Worm (Caenorhabditis elegans) whole organism, L3 larva: ENCODE data around the gene F56D6.18.

Experiments
- R02D3.7 ChIP-seq: fragments of 150-350 bp; optimal IDR thresholded peaks from 2 replicates; lab custom pipeline; 2014; ENCODE audit warnings: missing biosample characterization, missing genetic modification characterization
- ZK546.5 ChIP-seq: sonication (generic microtip); optimal IDR thresholded peaks from 2 replicates; lab custom pipeline; 2017; ENCODE audit warnings: missing biosample characterization, missing genetic modification characterization
- aly-2 ChIP-seq: fragments of 150-350 bp; optimal IDR thresholded peaks from 2 replicates; lab custom pipeline; 2014; ENCODE audit warnings: missing biosample characterization, missing genetic modification characterization
- ceh-16 ChIP-seq: sonication (generic microtip); optimal IDR thresholded peaks from 2 replicates; lab custom pipeline; 2017; ENCODE audit warnings: missing biosample characterization, missing genetic modification characterization
- ceh-28 ChIP-seq: fragments of 150-350 bp; optimal IDR thresholded peaks from 2 replicates; lab custom pipeline; 2014; ENCODE audit warnings: missing biosample characterization, missing genetic modification reagents, missing genetic modification characterization
- daf-12 ChIP-seq: fragments of 150-350 bp; optimal IDR thresholded peaks from 2 replicates; lab custom pipeline; 2014; ENCODE audit warnings: missing biosample characterization, missing genetic modification reagents, missing genetic modification characterization
- egl-27 ChIP-seq: sonication (generic microtip); optimal IDR thresholded peaks from 4 replicates; lab custom pipeline; 2017; ENCODE audit warnings: missing biosample characterization, missing genetic modification reagents, missing genetic modification characterization
- egl-5 ChIP-seq: fragments of 150-350 bp; optimal IDR thresholded peaks from 2 replicates; lab custom pipeline; 2017; ENCODE audit warnings: missing biosample characterization, missing genetic modification reagents, missing genetic modification characterization, inconsistent platforms
- elt-2 ChIP-seq: sonication (generic microtip); optimal IDR thresholded peaks from 2 replicates; lab custom pipeline; 2016; ENCODE audit warnings: missing genetic modification reagents, mild to moderate bottlenecking, missing genetic modification characterization, missing compliant biosample characterization
- eor-1 ChIP-seq, 2 experiments: fragments of 150-350 bp; optimal IDR thresholded peaks; 2 replicates each; lab custom pipeline; 2014 to 2018; ENCODE audit warnings: missing biosample characterization in 2 of 2, missing genetic modification characterization in 2 of 2
- fkh-10 ChIP-seq: sonication (generic microtip); optimal IDR thresholded peaks from 2 replicates; lab custom pipeline; 2017; ENCODE audit warnings: missing biosample characterization, missing genetic modification reagents, missing genetic modification characterization
- fos-1 ChIP-seq: fragments of 150-350 bp; optimal IDR thresholded peaks from 2 replicates; lab custom pipeline; 2014; ENCODE audit warnings: missing biosample characterization, missing genetic modification characterization
- jun-1 ChIP-seq: fragments of 150-350 bp; optimal IDR thresholded peaks from 2 replicates; lab custom pipeline; 2014; ENCODE audit warnings: missing biosample characterization, missing genetic modification reagents, missing genetic modification characterization
- lin-15B ChIP-seq: fragments of 150-350 bp; optimal IDR thresholded peaks from 2 replicates; lab custom pipeline; 2014; ENCODE audit warnings: missing biosample characterization, missing genetic modification characterization
- lin-39 ChIP-seq: fragments of 150-350 bp; optimal IDR thresholded peaks from 2 replicates; lab custom pipeline; 2018; ENCODE audit warnings: missing biosample characterization, missing genetic modification reagents, missing genetic modification characterization
- lsy-12 ChIP-seq: sonication (generic microtip); optimal IDR thresholded peaks from 2 replicates; lab custom pipeline; 2016; ENCODE audit warnings: mild to moderate bottlenecking, missing genetic modification characterization, missing compliant biosample characterization
- mdl-1 ChIP-seq: fragments of 150-350 bp; optimal IDR thresholded peaks from 2 replicates; lab custom pipeline; 2014; ENCODE audit warnings: missing biosample characterization, missing genetic modification characterization
- mml-1 ChIP-seq: fragments of 150-350 bp; sonication (generic microtip); optimal IDR thresholded peaks from 3 replicates; lab custom pipeline; 2014; ENCODE audit warnings: missing biosample characterization, missing genetic modification characterization
- nfya-1 ChIP-seq: sonication (generic microtip); optimal IDR thresholded peaks from 2 replicates; lab custom pipeline; 2017; ENCODE audit warnings: missing genetic modification characterization, mild to moderate bottlenecking, missing compliant biosample characterization, antibody characterized with exemption, moderate library complexity; ENCODE audit not compliant: insufficient read depth
- nhr-12 ChIP-seq: fragments of 150-350 bp; optimal IDR thresholded peaks from 2 replicates; lab custom pipeline; 2014; ENCODE audit warnings: missing biosample characterization, missing genetic modification characterization
- nhr-23 ChIP-seq: fragments of 150-350 bp; optimal IDR thresholded peaks from 2 replicates; lab custom pipeline; 2014; ENCODE audit warnings: missing biosample characterization, missing genetic modification reagents, missing genetic modification characterization
- nhr-237 ChIP-seq: fragments of 150-350 bp; optimal IDR thresholded peaks from 2 replicates; lab custom pipeline; 2014; ENCODE audit warnings: missing biosample characterization, missing genetic modification characterization
- nhr-43 ChIP-seq: sonication (generic microtip); optimal IDR thresholded peaks from 2 replicates; lab custom pipeline; 2016; ENCODE audit warnings: mild to moderate bottlenecking, missing genetic modification characterization, missing compliant biosample characterization; ENCODE audit not compliant: poor library complexity, severe bottlenecking
- nhr-67 ChIP-seq: fragments of 150-350 bp; optimal IDR thresholded peaks from 2 replicates; lab custom pipeline; 2014; ENCODE audit warnings: missing biosample characterization, missing genetic modification characterization
- nhr-76 ChIP-seq: fragments of 150-350 bp; sonication (generic microtip); optimal IDR thresholded peaks from 5 replicates; lab custom pipeline; 2014; ENCODE audit warnings: missing biosample characterization, missing genetic modification characterization
- nhr-77 ChIP-seq: fragments of 150-350 bp; optimal IDR thresholded peaks from 2 replicates; lab custom pipeline; 2014; ENCODE audit warnings: missing biosample characterization, missing genetic modification characterization
- pha-4 ChIP-seq: fragments of 150-350 bp; optimal IDR thresholded peaks from 2 replicates; lab custom pipeline; 2014; ENCODE audit warnings: missing biosample characterization, missing genetic modification reagents, missing genetic modification characterization
- pqm-1 ChIP-seq: fragments of 150-350 bp; optimal IDR thresholded peaks from 2 replicates; lab custom pipeline; 2017; ENCODE audit warnings: missing biosample characterization, missing genetic modification characterization, inconsistent platforms
- sea-2 ChIP-seq: fragments of 150-350 bp; sonication (generic microtip); optimal IDR thresholded peaks from 4 replicates; lab custom pipeline; 2014; ENCODE audit warnings: missing biosample characterization, missing genetic modification reagents, missing genetic modification characterization
- snpc-4 ChIP-seq: fragments of 150-350 bp; optimal IDR thresholded peaks from 2 replicates; lab custom pipeline; 2014; ENCODE audit warnings: missing biosample characterization, missing genetic modification characterization
- tbx-2 ChIP-seq: sonication (generic microtip); optimal IDR thresholded peaks from 2 replicates; lab custom pipeline; 2016; ENCODE audit warnings: mild to moderate bottlenecking, missing genetic modification characterization, missing compliant biosample characterization
- unc-62 ChIP-seq: fragments of 150-350 bp; sonication (generic microtip); optimal IDR thresholded peaks from 4 replicates; lab custom pipeline; 2014; ENCODE audit warnings: missing biosample characterization, missing genetic modification reagents, missing genetic modification characterization
- zag-1 ChIP-seq: fragments of 150-350 bp; optimal IDR thresholded peaks from 2 replicates; lab custom pipeline; 2014; ENCODE audit warnings: missing biosample characterization, missing genetic modification characterization
- ztf-11 ChIP-seq: fragments of 150-350 bp; optimal IDR thresholded peaks from 2 replicates; lab custom pipeline; 2014; ENCODE audit warnings: missing biosample characterization, missing genetic modification characterization
- ztf-4 ChIP-seq: fragments of 150-350 bp; optimal IDR thresholded peaks from 2 replicates; lab custom pipeline; 2014; ENCODE audit warnings: missing biosample characterization, missing genetic modification characterization

The F56D6.18 gene

DNA sequence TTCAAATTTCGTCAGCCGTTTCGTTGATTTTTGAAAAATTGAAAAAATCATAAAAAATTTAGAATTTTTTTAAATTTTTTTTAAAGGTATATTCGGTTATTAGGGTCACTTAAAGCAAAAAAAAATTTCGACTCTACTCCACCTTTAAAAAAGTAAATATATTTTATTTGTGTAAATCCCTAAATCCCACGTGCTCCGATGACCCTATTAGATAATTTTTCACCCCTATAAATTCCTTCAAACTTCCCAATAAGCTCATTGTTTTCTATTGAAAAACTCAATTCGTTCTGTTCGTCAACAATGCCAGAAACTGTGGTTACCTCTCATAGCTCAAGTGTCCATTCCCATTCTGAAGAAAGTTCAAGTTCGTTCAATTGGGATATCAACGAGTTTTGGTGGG, 850 bp upstream of the F56D6.18 start, which contains the start of gene F56D6.20:
TSS of gene F56D6.20 (plus strand) at position 301 of the 400 bp plus-strand sequence.
- TF ChIP-seq nhr-23 (tag; lab: Kevin White, UChicago) (no peak), ztf-4 (tag; lab: Kevin White, UChicago) (no peak), R02D3.7 (no peak), zag-1 (no peak), nhr-76 (tag; lab: Kevin White, UChicago) (no peak), unc-62 (GFP tag; lab: Kevin White, UChicago) (no peak), mdl-1 (tag; lab: Kevin White, UChicago) (no peak), ztf-11 (tag; lab: Kevin White, UChicago) (no peak)

DNA sequence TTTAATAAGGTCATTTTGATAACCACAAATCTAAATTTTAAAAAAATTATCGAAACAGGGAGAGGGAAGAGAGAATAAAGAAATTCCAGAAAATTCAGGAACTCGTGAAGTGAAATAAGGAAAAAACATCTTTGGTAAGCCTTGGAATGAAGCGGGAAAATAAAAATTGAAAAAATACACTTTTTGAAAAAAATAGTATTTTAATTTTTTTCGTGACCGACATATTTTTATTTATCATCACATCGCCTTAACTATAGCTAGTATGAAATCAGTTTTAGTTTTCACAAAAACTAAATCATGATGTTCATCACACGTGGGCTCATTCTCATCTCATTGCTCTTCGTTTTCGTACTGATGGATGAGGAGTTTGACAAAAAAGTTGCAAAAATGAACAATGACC, 2.6 kb downstream of the F56D6.18 start, which contains the start of gene F56D6.13:
TSS of gene F56D6.13 (plus strand) at position 301 of the 400 bp plus-strand sequence.
- TF ChIP-seq egl-5 (tag; lab: Kevin White, UChicago) (no peak), R02D3.7 (no peak), nhr-77 (no peak), unc-62 (GFP tag; lab: Kevin White, UChicago) (no peak), pha-4 (tag; lab: Kevin White, UChicago) (no peak), ZK546.5 (tag; lab: Kevin White, UChicago) (no peak), daf-12 (no peak), ceh-16 (tag; lab: Kevin White, UChicago) (no peak), nhr-12 (tag; lab: Kevin White, UChicago) (no peak), snpc-4 (tag; lab: Kevin White, UChicago) (no peak), nhr-43 (tag; lab: Kevin White, UChicago) (no peak), sea-2 (GFP tag; lab: Kevin White, UChicago) (no peak), elt-2 (tag; lab: Kevin White, UChicago) (no peak), lin-15B (no peak), mml-1 (no peak), fkh-10 (GFP tag; lab: Kevin White, UChicago) (no peak), pqm-1 (tag; lab: Kevin White, UChicago) (no peak), lin-39 (no peak)

DNA sequence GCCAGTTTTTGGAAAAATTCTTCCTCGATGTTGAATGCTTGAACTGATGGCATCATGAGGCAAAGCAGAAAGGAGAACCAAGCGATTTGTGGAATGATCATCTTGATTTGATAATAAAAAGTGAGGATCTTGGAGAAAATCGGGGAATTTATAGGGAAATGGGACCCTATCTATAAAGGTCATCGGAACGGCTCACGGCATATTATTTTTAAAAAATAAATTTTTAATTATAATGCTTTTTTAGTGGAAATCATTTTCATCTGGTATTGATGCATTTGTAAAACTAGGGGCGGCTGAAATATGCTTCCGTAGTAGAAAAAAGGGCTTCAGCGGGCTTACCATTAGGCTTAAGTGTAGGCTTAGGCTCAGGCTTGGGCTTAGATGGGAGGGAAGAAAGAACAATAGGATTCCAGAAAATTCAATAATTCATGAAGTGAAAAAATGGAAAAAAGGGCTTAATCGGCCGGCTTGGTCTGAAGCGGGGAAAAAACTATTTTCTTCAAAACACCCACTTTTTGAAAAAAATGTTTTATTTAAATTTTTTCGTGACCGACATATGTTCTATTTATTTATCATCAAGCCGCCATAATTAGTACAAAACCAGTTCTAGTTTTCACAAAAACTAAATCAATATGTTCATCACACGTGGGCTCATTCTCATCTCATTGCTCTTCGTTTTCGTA, 4.1 kb downstream of the F56D6.18 start, which contains the start of the genes F56D6.22 and F56D6.12:
TSS of gene F56D6.22 (minus strand) at position 101 of the 683 bp plus-strand sequence.
TSS of gene F56D6.12 (plus strand) at position 633 of the 683 bp plus-strand sequence.
- TF ChIP-seq R02D3.7 (no peak), nfya-1 (no peak), eor-1 (tag; optimal IDR thresholded peaks at IDR 0.05; lab: Kevin White, UChicago) (no peak), ceh-28 (tag; lab: Kevin White, UChicago) (no peak), sea-2 (GFP tag; lab: Kevin White, UChicago) (no peak), jun-1 (no peak), nhr-237 (tag; lab: Kevin White, UChicago) (no peak), pha-4 (tag; lab: Kevin White, UChicago) (no peak), nhr-67 (tag; lab: Kevin White, UChicago) (no peak), ztf-4 (tag; lab: Kevin White, UChicago) (no peak), lsy-12 (no peak), egl-27 (tag; lab: Kevin White, UChicago) (no peak), snpc-4 (tag; lab: Kevin White, UChicago) (no peak), fkh-10 (GFP tag; lab: Kevin White, UChicago) (no peak), ceh-16 (tag; lab: Kevin White, UChicago) (no peak), nhr-12 (tag; lab: Kevin White, UChicago) (no peak)

ce11 chrIV:3906393-3906792, 5.4 kb downstream of the F56D6.18 start, which contains the start of gene F56D6.11:
TSS of gene F56D6.11 (minus strand) at chrIV:3906493.
- no peak for TF ChIP-seq fos-1 (tag; lab: Kevin White, UChicago)
- TF ChIP-seq aly-2 (tag; lab: Kevin White, UChicago): no peak
- TF ChIP-seq tbx-2 (tag; lab: Kevin White, UChicago): no peak
- TF ChIP-seq nhr-12 (tag; lab: Kevin White, UChicago): no peak
- TF ChIP-seq jun-1: no peak
- TF ChIP-seq mml-1: no peak
- TF ChIP-seq nhr-77: no peak
- TF ChIP-seq, all 47 proteins: peak for 0
